Worm (Caenorhabditis elegans) whole organism, late embryonic: ENCODE measurements around the gene F49E10.4.
A peak's percentile ranks its signal among the peaks of the same experiment; 100 is the strongest.

Source experiments
- C08G9.2 ChIP-seq: sonication (generic microtip); optimal IDR thresholded peaks from 2 replicates; lab custom pipeline; 2016; ENCODE audit warnings: mild to moderate bottlenecking, missing genetic modification characterization, moderate library complexity, missing compliant biosample characterization
- C38D4.7 ChIP-seq: fragments of 200-800 bp; sonication (Bioruptor generic); optimal IDR thresholded peaks from 2 replicates; lab custom pipeline; 2018; ENCODE audit warnings: mild to moderate bottlenecking, missing genetic modification characterization, moderate library complexity, missing compliant biosample characterization
- K02D7.2 ChIP-seq: sonication (generic microtip); optimal IDR thresholded peaks from 2 replicates; lab custom pipeline; 2017; ENCODE audit warnings: mild to moderate bottlenecking, missing genetic modification characterization, missing compliant biosample characterization
- K09A11.1 ChIP-seq: sonication (generic microtip); optimal IDR thresholded peaks from 2 replicates; lab custom pipeline; 2017; ENCODE audit warnings: antibody characterized with exemption, mild to moderate bottlenecking, missing genetic modification characterization, missing compliant biosample characterization; ENCODE audit not compliant: insufficient read depth
- Y22D7AL.16 ChIP-seq: sonication (generic microtip); optimal IDR thresholded peaks from 2 replicates; lab custom pipeline; 2016; ENCODE audit warnings: missing genetic modification characterization, missing compliant biosample characterization
- ceh-14 ChIP-seq: sonication (generic microtip); optimal IDR thresholded peaks from 2 replicates; lab custom pipeline; 2016; ENCODE audit warnings: missing genotype, missing genetic modification characterization, missing compliant biosample characterization
- ceh-19 ChIP-seq: fragments of 200-800 bp; sonication (Bioruptor generic); optimal IDR thresholded peaks from 2 replicates; lab custom pipeline; 2018; ENCODE audit warnings: mild to moderate bottlenecking, missing genetic modification characterization, missing compliant biosample characterization
- ceh-22 ChIP-seq: sonication (generic microtip); optimal IDR thresholded peaks from 2 replicates; lab custom pipeline; 2017; ENCODE audit warnings: missing biosample characterization, missing genetic modification characterization
- ceh-31 ChIP-seq: sonication (generic microtip); optimal IDR thresholded peaks from 2 replicates; lab custom pipeline; 2016; ENCODE audit warnings: missing genetic modification characterization, missing compliant biosample characterization
- ceh-48 ChIP-seq: sonication (generic microtip); optimal IDR thresholded peaks from 2 replicates; lab custom pipeline; 2016; ENCODE audit warnings: missing genetic modification characterization, inconsistent platforms, missing compliant biosample characterization
- ceh-6 ChIP-seq: fragments of 200-800 bp; sonication (Bioruptor generic); optimal IDR thresholded peaks from 2 replicates; lab custom pipeline; 2018; ENCODE audit warnings: mild to moderate bottlenecking, missing genetic modification characterization, missing compliant biosample characterization
- che-1 ChIP-seq: sonication (generic microtip); optimal IDR thresholded peaks from 2 replicates; lab custom pipeline; 2016; ENCODE audit warnings: mild to moderate bottlenecking, missing genetic modification characterization, missing compliant biosample characterization
- dmd-4 ChIP-seq: sonication (generic microtip); optimal IDR thresholded peaks from 2 replicates; lab custom pipeline; 2016; ENCODE audit warnings: borderline replicate concordance, missing genetic modification characterization, missing compliant biosample characterization
- dve-1 ChIP-seq: sonication (generic microtip); optimal IDR thresholded peaks from 2 replicates; lab custom pipeline; 2017; ENCODE audit warnings: antibody characterized with exemption, mild to moderate bottlenecking, missing genetic modification characterization, missing compliant biosample characterization
- ets-4 ChIP-seq: sonication (generic microtip); optimal IDR thresholded peaks from 2 replicates; lab custom pipeline; 2016; ENCODE audit warnings: missing genetic modification characterization, missing compliant biosample characterization
- fax-1 ChIP-seq: sonication (generic microtip); optimal IDR thresholded peaks from 2 replicates; lab custom pipeline; 2016; ENCODE audit warnings: missing genotype, missing genetic modification characterization, missing compliant biosample characterization
- fkh-6 ChIP-seq: sonication (generic microtip); optimal IDR thresholded peaks from 2 replicates; lab custom pipeline; 2016; ENCODE audit warnings: missing genetic modification characterization, missing compliant biosample characterization
- gmeb-2 ChIP-seq: sonication (generic microtip); optimal IDR thresholded peaks from 2 replicates; lab custom pipeline; 2016; ENCODE audit warnings: missing genetic modification characterization, inconsistent platforms, missing compliant biosample characterization
- hlh-15 ChIP-seq: sonication (generic microtip); optimal IDR thresholded peaks from 2 replicates; lab custom pipeline; 2016; ENCODE audit warnings: missing genetic modification characterization, missing compliant biosample characterization
- hlh-30 ChIP-seq: sonication (generic microtip); optimal IDR thresholded peaks from 2 replicates; lab custom pipeline; 2017; ENCODE audit warnings: antibody characterized with exemption, missing genetic modification characterization, missing compliant biosample characterization; ENCODE audit not compliant: insufficient read depth
- hlh-6 ChIP-seq: sonication (generic microtip); optimal IDR thresholded peaks from 2 replicates; lab custom pipeline; 2016; ENCODE audit warnings: missing genotype, missing genetic modification characterization, missing compliant biosample characterization
- hlh-8 ChIP-seq: sonication (generic microtip); optimal IDR thresholded peaks from 2 replicates; lab custom pipeline; 2016; ENCODE audit warnings: missing genotype, missing genetic modification characterization, missing compliant biosample characterization
- lim-6 ChIP-seq: sonication (generic microtip); optimal IDR thresholded peaks from 2 replicates; lab custom pipeline; 2016; ENCODE audit warnings: missing genetic modification characterization, missing compliant biosample characterization
- lin-11 ChIP-seq: fragments of 200-800 bp; sonication (Bioruptor generic); optimal IDR thresholded peaks from 2 replicates; lab custom pipeline; 2018; ENCODE audit warnings: mild to moderate bottlenecking, missing genetic modification characterization, missing compliant biosample characterization
- madf-2 ChIP-seq: sonication (generic microtip); optimal IDR thresholded peaks from 2 replicates; lab custom pipeline; 2017; ENCODE audit warnings: missing genetic modification characterization, missing compliant biosample characterization
- nfya-1 ChIP-seq: sonication (generic microtip); optimal IDR thresholded peaks from 2 replicates; lab custom pipeline; 2017; ENCODE audit warnings: missing genetic modification characterization, mild to moderate bottlenecking, missing compliant biosample characterization, antibody characterized with exemption, moderate library complexity
- nhr-11 ChIP-seq: fragments of 150-350 bp; optimal IDR thresholded peaks from 2 replicates; lab custom pipeline; 2014; ENCODE audit warnings: missing biosample characterization, missing genetic modification characterization
- npax-4 ChIP-seq: sonication (generic microtip); optimal IDR thresholded peaks from 2 replicates; lab custom pipeline; 2016; ENCODE audit warnings: missing genetic modification characterization, missing compliant biosample characterization
- pag-3 ChIP-seq: sonication (generic microtip); optimal IDR thresholded peaks from 2 replicates; lab custom pipeline; 2016; ENCODE audit warnings: missing compliant biosample characterization, missing genetic modification characterization, borderline replicate concordance
- pha-4 ChIP-seq: fragments of 150-350 bp; optimal IDR thresholded peaks from 2 replicates; lab custom pipeline; 2018; ENCODE audit warnings: missing biosample characterization, missing genetic modification reagents, missing genetic modification characterization
- pqm-1 ChIP-seq: sonication (generic microtip); optimal IDR thresholded peaks from 2 replicates; lab custom pipeline; 2016; ENCODE audit warnings: missing genetic modification characterization, missing compliant biosample characterization
- pros-1 ChIP-seq: fragments of 150-350 bp; optimal IDR thresholded peaks from 2 replicates; lab custom pipeline; 2014; ENCODE audit warnings: missing biosample characterization, missing genetic modification reagents, missing genetic modification characterization
- ref-2 ChIP-seq: sonication (generic microtip); optimal IDR thresholded peaks from 2 replicates; lab custom pipeline; 2016; ENCODE audit warnings: missing genetic modification characterization, missing compliant biosample characterization
- rnt-1 ChIP-seq: sonication (generic microtip); optimal IDR thresholded peaks from 2 replicates; lab custom pipeline; 2016; ENCODE audit warnings: missing genetic modification characterization, missing compliant biosample characterization
- sdc-2 ChIP-seq: sonication (generic microtip); optimal IDR thresholded peaks from 2 replicates; lab custom pipeline; 2016; ENCODE audit warnings: missing genotype, missing genetic modification characterization, missing compliant biosample characterization
- sox-2 ChIP-seq: fragments of 200-800 bp; sonication (Bioruptor generic); IDR thresholded peaks from 2 replicates; pipeline ENCODE4 v1.3.6; 2022; ENCODE audit warnings: missing genetic modification reagents, missing genetic modification characterization, missing compliant biosample characterization
- sox-4 ChIP-seq: sonication (generic microtip); optimal IDR thresholded peaks from 2 replicates; lab custom pipeline; 2017; ENCODE audit warnings: mild to moderate bottlenecking, missing genetic modification characterization, inconsistent platforms, missing compliant biosample characterization
- syd-9 ChIP-seq: sonication (generic microtip); optimal IDR thresholded peaks from 2 replicates; lab custom pipeline; 2016; ENCODE audit warnings: mild to moderate bottlenecking, missing genetic modification characterization, moderate library complexity, missing compliant biosample characterization
- tbx-2 ChIP-seq: sonication (generic microtip); optimal IDR thresholded peaks from 2 replicates; lab custom pipeline; 2016; ENCODE audit warnings: missing genetic modification characterization, missing compliant biosample characterization
- tbx-7 ChIP-seq: sonication (generic microtip); optimal IDR thresholded peaks from 2 replicates; lab custom pipeline; 2016; ENCODE audit warnings: missing genotype, missing genetic modification characterization, missing compliant biosample characterization
- ttx-3 ChIP-seq: sonication (generic microtip); optimal IDR thresholded peaks from 2 replicates; lab custom pipeline; 2016; ENCODE audit warnings: missing genetic modification reagents, missing genetic modification characterization, missing compliant biosample characterization
- unc-3 ChIP-seq, 2 experiments: fragments of 200-800 bp in 1 of 2; sonication (Bioruptor generic) in 1 of 2; sonication (generic microtip) in 1 of 2; conservative IDR thresholded peaks in 1 of 2; optimal IDR thresholded peaks in 1 of 2; 2 replicates each; pipeline versions ENCODE4 v1.3.6 to Lab custom; 2016 to 2022; ENCODE audit warnings: missing compliant biosample characterization in 2 of 2, missing genetic modification characterization in 2 of 2, missing genetic modification reagents in 1 of 2
- unc-42 ChIP-seq: sonication (generic microtip); optimal IDR thresholded peaks from 2 replicates; lab custom pipeline; 2016; ENCODE audit warnings: missing genotype, missing genetic modification characterization, missing compliant biosample characterization
- unc-55 ChIP-seq: sonication (generic microtip); optimal IDR thresholded peaks from 2 replicates; lab custom pipeline; 2017; ENCODE audit warnings: missing biosample characterization, missing genetic modification reagents, missing genetic modification characterization

Gene F49E10.4

ce11 chrX:5841060-5841642, 34.5 kb upstream of the F49E10.4 start, which contains the start of gene puf-9 (continued):
- TF ChIP-seq lin-11 (no peak), ceh-48 (tag; lab: Kevin White, UChicago) (peak; percentile 7), syd-9 (tag; lab: Kevin White, UChicago) (peak; percentile 71), nhr-11 (tag; lab: Kevin White, UChicago) (no peak), ceh-19 (GFP tag; lab: Kevin White, UChicago) (peak; percentile 71), gmeb-2 (tag; lab: Kevin White, UChicago) (peak; percentile 22), C08G9.2 (tag; lab: Kevin White, UChicago) (peak; percentile 55), unc-42 (tag; lab: Kevin White, UChicago) (peak; percentile 73), tbx-2 (tag; lab: Kevin White, UChicago) (peak; percentile 96), pqm-1 (tag; lab: Kevin White, UChicago) (peak; percentile 71), npax-4 (tag; lab: Kevin White, UChicago) (no peak), lim-6 (peak; percentile 52), C38D4.7 (no peak), ttx-3 (tag; lab: Kevin White, UChicago) (no peak), fax-1 (tag; lab: Kevin White, UChicago) (peak; percentile 32), sox-4 (tag; lab: Kevin White, UChicago) (no peak), dmd-4 (tag; lab: Kevin White, UChicago) (peak; percentile 63)

ce11 chrX:5847268-5847667, 28.4 kb upstream of the F49E10.4 start:
- TF ChIP-seq hlh-6 (no peak), lim-6 (no peak), C38D4.7 (no peak), madf-2 (no peak), unc-55 (peak; percentile 0), K09A11.1 (no peak), nfya-1 (no peak), unc-42 (tag; lab: Kevin White, UChicago) (peak; percentile 7), Y22D7AL.16 (tag; lab: Kevin White, UChicago) (no peak), pros-1 (no peak), ceh-31 (peak; percentile 64), ceh-48 (tag; lab: Kevin White, UChicago) (peak; percentile 32), hlh-8 (no peak), tbx-2 (tag; lab: Kevin White, UChicago) (peak; percentile 18), ceh-6 (GFP tag; lab: Kevin White, UChicago) (no peak), ceh-22 (no peak), hlh-30 (tag; lab: Kevin White, UChicago) (no peak), unc-3 (GFP tag; conservative IDR thresholded peaks at IDR 0.05; lab: Robert Waterston, UW) (no peak), unc-3 (tag; optimal IDR thresholded peaks at IDR 0.05; lab: Kevin White, UChicago) (no peak), ceh-14 (tag; lab: Kevin White, UChicago) (no peak), ets-4 (no peak), tbx-7 (tag; lab: Kevin White, UChicago) (no peak), sdc-2 (tag; lab: Kevin White, UChicago) (no peak), ref-2 (tag; lab: Kevin White, UChicago) (no peak), syd-9 (tag; lab: Kevin White, UChicago) (no peak), fkh-6 (tag; lab: Kevin White, UChicago) (no peak), ttx-3 (tag; lab: Kevin White, UChicago) (no peak), hlh-15 (tag; lab: Kevin White, UChicago) (no peak), che-1 (tag; lab: Kevin White, UChicago) (no peak), rnt-1 (no peak), K02D7.2 (tag; lab: Kevin White, UChicago) (no peak), pha-4 (no peak), nhr-11 (tag; lab: Kevin White, UChicago) (no peak), sox-2 (GFP tag; lab: Robert Waterston, UW) (peak; percentile 21; the same call in 1 of the 2 replicates), pag-3 (no peak), dve-1 (tag; lab: Kevin White, UChicago) (no peak)
